Worm (Caenorhabditis elegans) whole organism, L4 larva: ENCODE measurements around the gene shw-1.

Source experiments
- lsy-2 ChIP-seq, 2 experiments: fragments of 150-350 bp in 1 of 2; sonication (generic microtip) in 1 of 2; optimal IDR thresholded peaks; 2 replicates each; lab custom pipeline; 2014 to 2017; ENCODE audit warnings: missing biosample characterization in 2 of 2, missing genetic modification characterization in 2 of 2
- unc-130 ChIP-seq: sonication (generic microtip); optimal IDR thresholded peaks from 2 replicates; lab custom pipeline; 2016; ENCODE audit warnings: missing genetic modification reagents, missing genetic modification characterization, missing compliant biosample characterization

- TF ChIP-seq lsy-2 (tag; optimal IDR thresholded peaks at IDR 0.05; lab: Kevin White, UChicago) (no peak), unc-130 (no peak)
Measured at ce11 chrII:8354233-8354750, 33.0 kb upstream of the shw-1 start, which contains the start of gene C26D10.6.
